Fruit fly (Drosophila melanogaster) whole organism, pupa: ENCODE measurements around the gene Hacd1.

ENCODE experiments used
- CG10348 ChIP-seq: fragments of 200-800 bp; sonication (Bioruptor generic); IDR thresholded peaks from 2 replicates; pipeline ENCODE4 v1.3.6; 2022; ENCODE audit warnings: missing biosample characterization, missing genetic modification characterization
- CG12605 ChIP-seq: fragments of 200-800 bp; sonication (Bioruptor generic); IDR thresholded peaks from 2 replicates; pipeline ENCODE4 v1.3.6; 2022; ENCODE audit warnings: missing biosample characterization, missing genetic modification characterization
- CG13204 ChIP-seq: fragments of 200-800 bp; sonication (Bioruptor generic); optimal IDR thresholded peaks from 2 replicates; lab custom pipeline; 2018; ENCODE audit warnings: missing biosample characterization, mild to moderate bottlenecking, missing genetic modification characterization, moderate library complexity
- CG14655 ChIP-seq: fragments of 200-800 bp; sonication (Bioruptor generic); optimal IDR thresholded peaks from 3 replicates; lab custom pipeline; 2017; ENCODE audit warnings: mild to moderate bottlenecking, missing biosample characterization, missing genetic modification reagents, missing genetic modification characterization
- CG15710 ChIP-seq: fragments of 200-800 bp; sonication (Bioruptor generic); optimal IDR thresholded peaks from 2 replicates; lab custom pipeline; 2018; ENCODE audit warnings: missing biosample characterization, mild to moderate bottlenecking, missing genetic modification characterization, moderate library complexity
- CG17806 ChIP-seq: fragments of 200-800 bp; sonication (Bioruptor generic); optimal IDR thresholded peaks from 2 replicates; lab custom pipeline; 2018; ENCODE audit warnings: missing biosample characterization, mild to moderate bottlenecking, missing genetic modification characterization, moderate library complexity
- CG32121 ChIP-seq: fragments of 200-800 bp; sonication (Bioruptor generic); IDR thresholded peaks from 2 replicates; pipeline ENCODE4 v1.3.6; 2022; ENCODE audit warnings: missing biosample characterization, missing genetic modification characterization
- CG34367 ChIP-seq: fragments of 200-800 bp; sonication (Bioruptor generic); optimal IDR thresholded peaks from 2 replicates; lab custom pipeline; 2018; ENCODE audit warnings: missing biosample characterization, mild to moderate bottlenecking, missing genetic modification characterization
- CG4496 ChIP-seq: fragments of 200-800 bp; sonication (Bioruptor generic); IDR thresholded peaks from 3 replicates; pipeline ENCODE4 v1.3.6; 2022; ENCODE audit warnings: missing biosample characterization, missing genetic modification characterization
- CG8159 ChIP-seq: fragments of 200-800 bp; sonication (Bioruptor generic); optimal IDR thresholded peaks from 3 replicates; lab custom pipeline; 2018; ENCODE audit warnings: missing biosample characterization, mild to moderate bottlenecking, missing genetic modification characterization, moderate library complexity
- CG8301 ChIP-seq: fragments of 200-800 bp; sonication (Bioruptor generic); optimal IDR thresholded peaks from 2 replicates; lab custom pipeline; 2018; ENCODE audit warnings: missing biosample characterization, mild to moderate bottlenecking, missing genetic modification characterization
- CG9948 ChIP-seq: fragments of 200-800 bp; sonication (Bioruptor generic); optimal IDR thresholded peaks from 2 replicates; lab custom pipeline; 2018; ENCODE audit warnings: missing biosample characterization, mild to moderate bottlenecking, missing genetic modification characterization, moderate library complexity
- D1 ChIP-seq: fragments of 200-800 bp; sonication (Bioruptor generic); optimal IDR thresholded peaks from 2 replicates; lab custom pipeline; 2018; ENCODE audit warnings: missing biosample characterization, mild to moderate bottlenecking, missing genetic modification characterization, moderate library complexity
- EcR ChIP-seq: fragments of 200-800 bp; sonication (Bioruptor generic); optimal IDR thresholded peaks from 3 replicates; lab custom pipeline; 2019; ENCODE audit warnings: missing biosample characterization, missing genetic modification characterization, mild to moderate bottlenecking, moderate library complexity, missing genetic modification reagents
- Ets98B ChIP-seq: fragments of 200-800 bp; sonication (Bioruptor generic); IDR thresholded peaks from 2 replicates; pipeline ENCODE4 v1.3.6; 2022; ENCODE audit warnings: missing biosample characterization, missing genetic modification characterization
- Pif1A ChIP-seq: fragments of 200-800 bp; sonication (Bioruptor generic); optimal IDR thresholded peaks from 3 replicates; lab custom pipeline; 2016; ENCODE audit warnings: missing biosample characterization, missing genetic modification characterization
- Pif1B ChIP-seq: fragments of 200-800 bp; sonication (Bioruptor generic); optimal IDR thresholded peaks from 3 replicates; lab custom pipeline; 2016; ENCODE audit warnings: missing biosample characterization, missing genetic modification characterization
- Snoo ChIP-seq: fragments of 200-800 bp; sonication (Bioruptor generic); optimal IDR thresholded peaks from 3 replicates; lab custom pipeline; 2017; ENCODE audit warnings: missing biosample characterization, mild to moderate bottlenecking, missing genetic modification characterization, inconsistent platforms
- fd96Ca ChIP-seq: fragments of 200-800 bp; sonication (Bioruptor generic); IDR thresholded peaks from 3 replicates; pipeline ENCODE4 v1.3.6; 2022; ENCODE audit warnings: missing biosample characterization, missing genetic modification characterization
- gl ChIP-seq: fragments of 200-800 bp; sonication (Bioruptor generic); optimal IDR thresholded peaks from 2 replicates; lab custom pipeline; 2018; ENCODE audit warnings: missing biosample characterization, mild to moderate bottlenecking, missing genetic modification characterization
- rn ChIP-seq: fragments of 200-800 bp; sonication (Bioruptor generic); IDR thresholded peaks from 2 replicates; pipeline ENCODE4 v1.3.6; 2022; ENCODE audit warnings: missing biosample characterization, missing genetic modification characterization

The Hacd1 gene

dm6 chr2L:12005436-12006396, 3.6 kb upstream of the Hacd1 start:
- TF ChIP-seq fd96Ca (GFP tag; lab: Robert Waterston, UW) (no peak), EcR (GFP tag; lab: Kevin White, UChicago) (peak; percentile 92), gl (tag; lab: Kevin White, UChicago) (no peak), Ets98B (no peak), rn (GFP tag; lab: Robert Waterston, UW) (no peak), CG15710 (tag; lab: Kevin White, UChicago) (no peak), CG8301 (tag; lab: Kevin White, UChicago) (no peak), Pif1B (GFP tag; lab: Kevin White, UChicago) (no peak), CG14655 (GFP tag; lab: Kevin White, UChicago) (no peak), Snoo (tag; lab: Kevin White, UChicago) (peak; percentile 9), CG12605 (no peak), CG13204 (peak; percentile 80), CG17806 (tag; lab: Kevin White, UChicago) (no peak), Pif1A (no peak), CG32121 (no peak), CG34367 (tag; lab: Kevin White, UChicago) (no peak), CG8159 (no peak), CG10348 (GFP tag; lab: Robert Waterston, UW) (no peak)

- TF ChIP-seq CG34367 (tag; lab: Kevin White, UChicago) (peak; percentile 31), CG12605 (no peak), CG8159 (no peak), Pif1B (GFP tag; lab: Kevin White, UChicago) (peak; percentile 10), CG10348 (GFP tag; lab: Robert Waterston, UW) (no peak), CG13204 (peak; percentile 68), Pif1A (peak; percentile 0), gl (tag; lab: Kevin White, UChicago) (no peak), CG15710 (tag; lab: Kevin White, UChicago) (peak; percentile 18), Ets98B (no peak), CG8301 (tag; lab: Kevin White, UChicago) (no peak), Snoo (tag; lab: Kevin White, UChicago) (no peak), CG9948 (tag; lab: Kevin White, UChicago) (peak; percentile 1), D1 (tag; lab: Kevin White, UChicago) (no peak), CG14655 (GFP tag; lab: Kevin White, UChicago) (no peak), rn (GFP tag; lab: Robert Waterston, UW) (no peak), EcR (GFP tag; lab: Kevin White, UChicago) (peak; percentile 78), fd96Ca (GFP tag; lab: Robert Waterston, UW) (no peak), CG32121 (no peak), CG17806 (tag; lab: Kevin White, UChicago) (no peak), CG4496 (GFP tag; lab: Robert Waterston, UW) (no peak)
Measured at dm6 chr2L:12004211-12004979, 2.3 kb upstream of the Hacd1 start.

DNA sequence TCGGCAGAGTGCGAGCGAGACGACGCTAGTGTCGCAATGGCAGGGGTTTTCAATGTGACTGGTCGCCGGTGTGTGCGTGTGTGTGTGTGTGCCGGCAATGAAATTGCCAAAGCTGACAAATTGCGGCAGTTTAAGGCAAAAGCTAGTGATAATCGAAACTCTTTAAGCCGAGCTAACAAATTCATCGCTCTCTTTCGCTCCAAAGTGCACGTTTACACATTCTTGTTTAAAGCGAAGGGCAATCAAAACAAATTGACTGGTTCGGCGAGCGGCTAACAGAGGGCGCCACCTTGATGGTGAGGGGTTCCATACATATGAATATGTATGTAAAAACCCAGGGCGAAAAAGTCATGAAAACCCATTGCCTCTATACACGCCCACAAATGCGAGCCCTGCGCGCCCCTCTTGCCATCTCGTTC, 1.7 kb upstream of the Hacd1 start:
- TF ChIP-seq CG12605 (no peak), CG32121 (no peak), D1 (tag; lab: Kevin White, UChicago) (no peak), gl (tag; lab: Kevin White, UChicago) (no peak), Snoo (tag; lab: Kevin White, UChicago) (no peak), CG17806 (tag; lab: Kevin White, UChicago) (no peak), Ets98B (no peak), Pif1A (no peak)

DNA sequence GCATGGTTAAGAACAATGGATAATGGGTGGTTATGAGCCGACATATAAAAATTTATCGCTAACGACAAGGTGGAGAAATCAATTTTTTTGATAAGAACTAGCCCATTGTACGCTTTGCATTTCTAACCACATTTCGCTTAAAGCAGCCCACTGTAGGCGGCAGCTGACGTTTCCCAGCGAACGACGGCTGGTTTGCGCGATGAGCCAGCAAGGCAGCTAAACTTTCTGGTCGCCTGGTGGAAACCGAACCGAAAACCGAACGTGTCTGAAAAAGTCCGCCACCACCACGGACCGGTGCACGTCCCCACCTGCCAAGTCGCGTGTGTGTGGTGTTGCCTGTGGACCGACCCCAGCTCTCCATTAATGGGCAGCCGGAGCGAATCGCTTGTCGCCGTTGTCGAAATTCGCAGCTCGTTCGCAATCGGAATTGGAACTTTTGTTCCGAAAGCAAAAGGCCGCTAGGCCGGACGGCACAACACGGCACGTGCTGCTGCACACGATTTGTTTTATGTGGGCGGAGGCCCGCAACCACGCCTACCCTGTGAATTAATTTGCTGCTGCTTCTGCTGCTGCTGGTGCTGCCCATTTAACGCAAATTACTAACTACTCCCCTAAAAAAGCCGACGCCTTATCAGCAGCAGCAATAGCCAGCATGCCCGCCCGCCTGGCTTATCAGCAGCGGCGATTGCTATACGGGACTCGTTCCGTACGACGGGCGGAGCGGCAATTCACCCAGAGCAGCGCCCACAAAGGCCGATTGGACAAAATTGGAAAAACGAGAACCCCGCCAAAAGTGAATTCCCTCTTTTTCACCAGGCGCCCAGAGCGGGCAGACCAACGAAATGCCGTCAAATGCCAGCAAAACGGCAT, 1.1 kb upstream of the Hacd1 start:
- peak; percentile 77 for TF ChIP-seq EcR (GFP tag; lab: Kevin White, UChicago)
- TF ChIP-seq rn (GFP tag; lab: Robert Waterston, UW), result no peak
- TF ChIP-seq Pif1B (GFP tag; lab: Kevin White, UChicago), result no peak
- peak; percentile 99 for TF ChIP-seq CG13204
- peak; percentile 56 for TF ChIP-seq CG14655 (GFP tag; lab: Kevin White, UChicago)
- peak; percentile 30 for TF ChIP-seq gl (tag; lab: Kevin White, UChicago)
- peak; percentile 34 for TF ChIP-seq Pif1A
- peak; percentile 38 for TF ChIP-seq CG8159
- peak; percentile 32 for TF ChIP-seq Snoo (tag; lab: Kevin White, UChicago)
- peak; percentile 27 for TF ChIP-seq CG17806 (tag; lab: Kevin White, UChicago)
- no peak for TF ChIP-seq CG34367 (tag; lab: Kevin White, UChicago)
- TF ChIP-seq CG15710 (tag; lab: Kevin White, UChicago), result peak; percentile 32
